Fruit fly (Drosophila melanogaster): Measurements from ENCODE around the gene Pglym78.

The Pglym78 gene

DNA sequence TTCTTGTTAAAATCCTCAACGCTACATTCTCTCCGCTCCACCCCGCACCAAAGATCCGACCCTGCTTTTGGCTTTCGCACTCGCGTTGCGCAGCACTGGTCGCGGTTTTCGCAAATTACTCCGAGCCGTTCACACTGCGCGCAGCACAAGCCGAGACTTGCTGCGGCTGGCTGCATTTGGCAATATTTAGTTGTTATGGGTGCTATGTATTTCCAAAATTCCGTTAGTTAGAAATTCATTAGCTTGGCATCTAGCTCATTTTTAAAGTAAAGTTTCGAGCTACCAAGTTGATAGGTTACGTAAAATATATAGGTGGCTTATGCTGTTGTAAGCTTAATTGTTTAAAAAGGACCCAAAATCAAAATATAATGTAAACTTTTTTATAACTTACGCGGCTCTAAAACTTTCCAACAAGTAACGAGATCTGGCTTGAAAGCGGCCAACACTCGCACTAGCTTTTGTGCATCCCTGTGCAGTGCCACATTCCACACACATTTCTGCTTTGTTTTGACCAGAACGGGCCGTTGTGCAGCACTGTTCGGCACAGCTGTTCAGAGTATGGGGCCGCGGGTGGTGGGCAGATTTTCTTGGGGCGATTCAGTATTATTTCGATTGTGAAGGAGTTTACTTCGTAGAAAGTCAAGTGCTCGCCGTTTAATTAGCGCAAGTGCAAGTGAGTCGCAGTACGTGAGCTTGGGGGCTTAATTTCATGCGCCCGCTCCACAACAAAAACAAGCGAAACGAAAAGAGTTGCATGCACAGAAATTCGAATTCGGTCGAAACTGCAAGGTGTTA, 25.0 kb upstream of the Pglym78 start, which contains the start of the genes yem and Ctl2 (continued):
- TF ChIP-seq Hsf (GFP tag; optimal IDR thresholded peaks at IDR 0.05) (peak; percentile 85), phol (tag; optimal IDR thresholded peaks at IDR 0.05) (peak; percentile 75), CG9932 (GFP tag; IDR thresholded peaks at IDR 0.05) (peak; percentile 90), CG8924 (tag; optimal IDR thresholded peaks at IDR 0.05) (peak; percentile 50), da (GFP tag; optimal IDR thresholded peaks at IDR 0.05) (peak; percentile 67), CG42726 (GFP tag; IDR thresholded peaks at IDR 0.05; ENCODE audit: partially characterized antibody) (peak; percentile 71), emc (GFP tag; optimal IDR thresholded peaks at IDR 0.05) (peak; percentile 55), HLH3B (GFP tag; IDR thresholded peaks at IDR 0.05) (peak; percentile 39; the same call in 1 of the 2 replicates), CG16815 (GFP tag; optimal IDR thresholded peaks at IDR 0.05) (peak; percentile 82), tin (GFP tag; optimal IDR thresholded peaks at IDR 0.05) (peak; percentile 84), Hr78 (GFP tag; optimal IDR thresholded peaks at IDR 0.05) (no peak), nerfin-1 (tag; optimal IDR thresholded peaks at IDR 0.05) (peak; percentile 81), dmrt99B (tag; optimal IDR thresholded peaks at IDR 0.05) (peak; percentile 6), CG10274 (GFP tag; optimal IDR thresholded peaks at IDR 0.05) (peak; percentile 40), nerfin-2 (GFP tag; IDR thresholded peaks at IDR 0.05; ENCODE audit: partially characterized antibody) (no peak), Mad (GFP tag; optimal IDR thresholded peaks at IDR 0.05) (peak; percentile 67), ap (GFP tag; IDR thresholded peaks at IDR 0.05) (no peak), h (optimal IDR thresholded peaks at IDR 0.05) (no peak), Gug (GFP tag; IDR thresholded peaks at IDR 0.05) (peak; percentile 72; the same call in 3 of the 4 replicates), Jarid2 (GFP tag; optimal IDR thresholded peaks at IDR 0.05) (peak; percentile 93), Nf-YC (tag; optimal IDR thresholded peaks at IDR 0.05) (peak; percentile 58), org-1 (GFP tag; optimal IDR thresholded peaks at IDR 0.05) (no peak), CG7271 (tag; optimal IDR thresholded peaks at IDR 0.05) (no peak), Hey (tag; optimal IDR thresholded peaks at IDR 0.05) (peak; percentile 11), CG12071 (GFP tag; optimal IDR thresholded peaks at IDR 0.05) (peak; percentile 38), CG11504 (tag; optimal IDR thresholded peaks at IDR 0.05) (no peak), Sry-β (GFP tag; optimal IDR thresholded peaks at IDR 0.05) (peak; percentile 93), ranshi (GFP tag; IDR thresholded peaks at IDR 0.05) (peak; percentile 59; the same call in 1 of the 2 replicates), Fer1 (GFP tag; optimal IDR thresholded peaks at IDR 0.05) (peak; percentile 47), sob (GFP tag; IDR thresholded peaks at IDR 0.05) (peak; percentile 75), CoRest (tag; optimal IDR thresholded peaks at IDR 0.05) (peak; percentile 83), Ravus (GFP tag; IDR thresholded peaks at IDR 0.05) (no peak), ind (GFP tag; optimal IDR thresholded peaks at IDR 0.05) (peak; percentile 76), CG8290 (GFP tag; optimal IDR thresholded peaks at IDR 0.05) (peak; percentile 85), CG8290 (tag; optimal IDR thresholded peaks at IDR 0.05) (peak; percentile 68 to 90), gsb (GFP tag; IDR thresholded peaks at IDR 0.05) (no peak), pb (GFP tag; optimal IDR thresholded peaks at IDR 0.05) (peak; percentile 62), CG9876 (GFP tag; optimal IDR thresholded peaks at IDR 0.05) (peak; percentile 67), kah (GFP tag; optimal IDR thresholded peaks at IDR 0.05) (peak; percentile 22), CG6175 (GFP tag; IDR thresholded peaks at IDR 0.05) (peak; percentile 69; the same call in 2 of the 3 replicates), CG16779 (GFP tag; IDR thresholded peaks at IDR 0.05) (peak; percentile 36; the same call in 1 of the 2 replicates), CG9727 (GFP tag; optimal IDR thresholded peaks at IDR 0.05) (peak; percentile 73), Side (GFP tag; optimal IDR thresholded peaks at IDR 0.05) (peak; percentile 77), Atf-2 (GFP tag; optimal IDR thresholded peaks at IDR 0.05) (peak; percentile 80), unc-4 (GFP tag; IDR thresholded peaks at IDR 0.05; ENCODE audit: partially characterized antibody) (no peak), Vsx1 (GFP tag; optimal IDR thresholded peaks at IDR 0.05) (no peak), ems (GFP tag; optimal IDR thresholded peaks at IDR 0.05) (peak; percentile 72), CG14014 (GFP tag; IDR thresholded peaks at IDR 0.05) (peak; percentile 44), CG32532 (GFP tag; IDR thresholded peaks at IDR 0.05) (no peak; the same call in none of the 2 replicates)

All from whole organism, embryonic.